Fruit fly (Drosophila melanogaster): ENCODE measurements around the gene Ucp4B.

Gene Ucp4B

dm6 chr2L:5943229-5944078, 26.2 kb upstream of the Ucp4B start, which contains the start of the genes Sfp26Ad and Gpdh1:
Gene Sfp26Ad (minus strand): TSS chr2L:5943304.
Gene Gpdh1 (plus strand): TSS chr2L:5943643.
- TF ChIP-seq dl (GFP tag; optimal IDR thresholded peaks at IDR 0.05; ENCODE audit: insufficient read depth in 1 of 2, partially characterized antibody in 2 of 2) = peak; percentile 92 to 96
- TF ChIP-seq Vsx2 (GFP tag; optimal IDR thresholded peaks at IDR 0.05; ENCODE audit: partially characterized antibody) = peak; percentile 29
- TF ChIP-seq Rel (GFP tag; optimal IDR thresholded peaks at IDR 0.05) = no peak
- peak; percentile 46 for TF ChIP-seq Rel (tag; optimal IDR thresholded peaks at IDR 0.05)
- peak; percentile 44 for TF ChIP-seq woc (GFP tag; optimal IDR thresholded peaks at IDR 0.05)
- TF ChIP-seq Myc (optimal IDR thresholded peaks at IDR 0.05) = peak; percentile 38
- TF ChIP-seq rgr (GFP tag; optimal IDR thresholded peaks at IDR 0.05) = peak; percentile 87
- no peak for TF ChIP-seq jim (GFP tag; optimal IDR thresholded peaks at IDR 0.05)
- peak; percentile 95 for TF ChIP-seq Dif (GFP tag; optimal IDR thresholded peaks at IDR 0.05; ENCODE audit: partially characterized antibody)
- peak; percentile 72 for TF ChIP-seq Jra (GFP tag; optimal IDR thresholded peaks at IDR 0.05)
- TF ChIP-seq CG32264 (GFP tag; optimal IDR thresholded peaks at IDR 0.05) = peak; percentile 57
- peak; percentile 59 for TF ChIP-seq Sp1 (GFP tag; optimal IDR thresholded peaks at IDR 0.05)
- TF ChIP-seq psq (GFP tag; optimal IDR thresholded peaks at IDR 0.05) = peak; percentile 78
- TF ChIP-seq foxo (GFP tag; optimal IDR thresholded peaks at IDR 0.05) = peak; percentile 30 to 82
- peak; percentile 75 for TF ChIP-seq br (GFP tag; optimal IDR thresholded peaks at IDR 0.05)
- TF ChIP-seq N (GFP tag; optimal IDR thresholded peaks at IDR 0.05) = no peak
- TF ChIP-seq OdsH (GFP tag; optimal IDR thresholded peaks at IDR 0.05) = peak; percentile 80
- no peak for TF ChIP-seq dmrt93B (GFP tag; optimal IDR thresholded peaks at IDR 0.05)
- no peak for TF ChIP-seq Abd-B (GFP tag; optimal IDR thresholded peaks at IDR 0.05)
- TF ChIP-seq usp (GFP tag; optimal IDR thresholded peaks at IDR 0.05) = no peak
- peak; percentile 87 for TF ChIP-seq Hnf4 (GFP tag; optimal IDR thresholded peaks at IDR 0.05)
- TF ChIP-seq brk (GFP tag; optimal IDR thresholded peaks at IDR 0.05) = peak; percentile 67
- peak; percentile 89 for TF ChIP-seq sv (GFP tag; optimal IDR thresholded peaks at IDR 0.05)
- no peak for TF ChIP-seq lola (GFP tag; optimal IDR thresholded peaks at IDR 0.05)
- peak; percentile 79 for TF ChIP-seq CG9705 (GFP tag; optimal IDR thresholded peaks at IDR 0.05)
- TF ChIP-seq GATAd (GFP tag; optimal IDR thresholded peaks at IDR 0.05) = peak; percentile 23
- no peak for TF ChIP-seq Mio (GFP tag; optimal IDR thresholded peaks at IDR 0.05)
- TF ChIP-seq HLH106 (tag; optimal IDR thresholded peaks at IDR 0.05) = peak; percentile 72
- TF ChIP-seq tai (GFP tag; optimal IDR thresholded peaks at IDR 0.05) = no peak
- TF ChIP-seq Hr83 (GFP tag; optimal IDR thresholded peaks at IDR 0.05; ENCODE audit: poor library complexity, severe bottlenecking) = peak; percentile 76
- TF ChIP-seq pan (optimal IDR thresholded peaks at IDR 0.05) = no peak
- TF ChIP-seq ey (GFP tag; optimal IDR thresholded peaks at IDR 0.05) = peak; percentile 74
- TF ChIP-seq Hr78 (GFP tag; optimal IDR thresholded peaks at IDR 0.05) = no peak
- peak; percentile 89 for TF ChIP-seq CrebA (GFP tag; optimal IDR thresholded peaks at IDR 0.05; ENCODE audit: borderline replicate concordance)
- TF ChIP-seq h (GFP tag; optimal IDR thresholded peaks at IDR 0.05) = peak; percentile 87
- TF ChIP-seq Dfd (GFP tag; optimal IDR thresholded peaks at IDR 0.05) = no peak
- peak; percentile 83 for TF ChIP-seq fru (GFP tag; optimal IDR thresholded peaks at IDR 0.05)
- TF ChIP-seq sage (GFP tag; optimal IDR thresholded peaks at IDR 0.05) = peak; percentile 76
- peak; percentile 88 for TF ChIP-seq dsf (GFP tag; optimal IDR thresholded peaks at IDR 0.05; ENCODE audit: borderline replicate concordance)
